Worm (Caenorhabditis elegans) whole organism, L4/young adult: ENCODE results near the gene vps-11.

Source experiments
- W03F9.2 ChIP-seq: fragments of 150-350 bp; optimal IDR thresholded peaks from 2 replicates; lab custom pipeline; 2014; ENCODE audit warnings: missing biosample characterization, missing genetic modification characterization
- dao-5 ChIP-seq: sonication (generic microtip); optimal IDR thresholded peaks from 2 replicates; lab custom pipeline; 2016; ENCODE audit warnings: missing genotype, missing genetic modification characterization, moderate library complexity, missing compliant biosample characterization
- him-1 ChIP-seq: sonication (generic microtip); optimal IDR thresholded peaks from 2 replicates; lab custom pipeline; 2016; ENCODE audit warnings: missing genotype, missing genetic modification reagents, missing genetic modification characterization, missing compliant biosample characterization

Gene vps-11

ce11 chrII:10800209-10800608 lies 6.9 kb upstream of the vps-11 start:
- TF ChIP-seq dao-5 (tag; lab: Kevin White, UChicago): no peak
- TF ChIP-seq W03F9.2 (tag; lab: Kevin White, UChicago): no peak
- no peak for TF ChIP-seq him-1 (tag; lab: Kevin White, UChicago)

- TF ChIP-seq dao-5 (tag; lab: Kevin White, UChicago) (no peak), W03F9.2 (tag; lab: Kevin White, UChicago) (peak; percentile 84)
Observed at ce11 chrII:10798429-10798893, 5.2 kb upstream of the vps-11 start, which contains the start of gene npp-19. Gene npp-19 (minus strand): TSS chrII:10798479.

ce11 chrII:10796194-10796593 lies 2.9 kb upstream of the vps-11 start, which contains the start of gene set-14:
Gene set-14 (minus strand): TSS chrII:10796294.
- TF ChIP-seq dao-5 (tag; lab: Kevin White, UChicago) (no peak), W03F9.2 (tag; lab: Kevin White, UChicago) (no peak), him-1 (tag; lab: Kevin White, UChicago) (no peak)

ce11 chrII:10792611-10793010 lies 682 bp downstream of the vps-11 start:
- TF ChIP-seq dao-5 (tag; lab: Kevin White, UChicago): no peak
- no peak for TF ChIP-seq him-1 (tag; lab: Kevin White, UChicago)
- TF ChIP-seq W03F9.2 (tag; lab: Kevin White, UChicago): no peak

- TF ChIP-seq W03F9.2 (tag; lab: Kevin White, UChicago): no peak
- TF ChIP-seq dao-5 (tag; lab: Kevin White, UChicago): no peak
- TF ChIP-seq him-1 (tag; lab: Kevin White, UChicago): no peak
Observed at ce11 chrII:10787240-10787639, 6.1 kb downstream of the vps-11 start, which contains the start of gene tag-209. Gene tag-209 (plus strand): TSS chrII:10787312.

- TF ChIP-seq W03F9.2 (tag; lab: Kevin White, UChicago): no peak
- TF ChIP-seq him-1 (tag; lab: Kevin White, UChicago): no peak
- no peak for TF ChIP-seq dao-5 (tag; lab: Kevin White, UChicago)
Observed at ce11 chrII:10784780-10785463, 8.4 kb downstream of the vps-11 start, which contains the start of gene cdl-1. Gene cdl-1 (plus strand): TSS chrII:10785452.

ce11 chrII:10784248-10784647 lies 9.0 kb downstream of the vps-11 start:
- no peak for TF ChIP-seq W03F9.2 (tag; lab: Kevin White, UChicago)
- TF ChIP-seq dao-5 (tag; lab: Kevin White, UChicago): no peak
- TF ChIP-seq him-1 (tag; lab: Kevin White, UChicago): no peak

- no peak for TF ChIP-seq dao-5 (tag; lab: Kevin White, UChicago)
- no peak for TF ChIP-seq W03F9.2 (tag; lab: Kevin White, UChicago)
- TF ChIP-seq him-1 (tag; lab: Kevin White, UChicago): no peak
Observed at ce11 chrII:10783201-10783962, 9.9 kb downstream of the vps-11 start, which contains the start of gene ect-2. Gene ect-2 (minus strand): TSS chrII:10783962.

ce11 chrII:10778026-10778425 lies 15.3 kb downstream of the vps-11 start, which contains the start of gene mpz-1:
Gene mpz-1 (minus strand): TSS chrII:10778126.
- no peak for TF ChIP-seq W03F9.2 (tag; lab: Kevin White, UChicago)

- TF ChIP-seq him-1 (tag; lab: Kevin White, UChicago): no peak
- no peak for TF ChIP-seq dao-5 (tag; lab: Kevin White, UChicago)
- no peak for TF ChIP-seq W03F9.2 (tag; lab: Kevin White, UChicago)
Observed at ce11 chrII:10769291-10769690, 24.0 kb downstream of the vps-11 start.

ce11 chrII:10767977-10768376 lies 25.3 kb downstream of the vps-11 start:
- TF ChIP-seq him-1 (tag; lab: Kevin White, UChicago) (no peak), W03F9.2 (tag; lab: Kevin White, UChicago) (no peak), dao-5 (tag; lab: Kevin White, UChicago) (no peak)

- TF ChIP-seq him-1 (tag; lab: Kevin White, UChicago): no peak
- no peak for TF ChIP-seq dao-5 (tag; lab: Kevin White, UChicago)
- no peak for TF ChIP-seq W03F9.2 (tag; lab: Kevin White, UChicago)
Observed at ce11 chrII:10766773-10767172, 26.5 kb downstream of the vps-11 start.

- TF ChIP-seq W03F9.2 (tag; lab: Kevin White, UChicago) (no peak), dao-5 (tag; lab: Kevin White, UChicago) (no peak), him-1 (tag; lab: Kevin White, UChicago) (no peak)
Observed at ce11 chrII:10765238-10765637, 28.1 kb downstream of the vps-11 start.
